Worm (Caenorhabditis elegans): Measurements from ENCODE around the gene T25E4.1.

Gene T25E4.1

DNA sequence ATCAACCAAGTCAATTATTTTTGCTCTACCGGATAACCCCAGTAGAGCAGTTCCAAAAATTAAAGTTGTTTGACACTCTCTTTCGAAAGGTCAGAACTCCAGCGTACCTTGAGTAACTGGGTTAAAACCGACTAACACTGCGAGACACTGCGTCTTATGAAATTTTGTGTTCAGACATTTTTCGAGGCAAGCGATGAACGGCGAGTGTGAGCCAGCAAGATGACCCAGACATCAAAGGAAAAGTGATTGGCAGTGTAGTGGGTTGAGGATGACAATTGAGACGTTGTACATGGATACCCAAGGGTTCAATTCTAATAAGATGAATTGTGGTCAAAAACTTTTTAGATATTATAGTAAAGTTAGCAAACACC is 34.0 kb upstream of the T25E4.1 start (continued):
- peak; percentile 80 for TF ChIP-seq dmd-6 (GFP tag; IDR thresholded peaks at IDR 0.05)
- TF ChIP-seq ces-1 (GFP tag; optimal IDR thresholded peaks at IDR 0.05) = no peak
- TF ChIP-seq unc-130 (GFP tag; optimal IDR thresholded peaks at IDR 0.05) = no peak
- TF ChIP-seq gei-8 (GFP tag; optimal IDR thresholded peaks at IDR 0.05) = no peak
- peak; percentile 62; the same call in 1 of the 2 replicates for TF ChIP-seq dmd-9 (GFP tag; IDR thresholded peaks at IDR 0.05)
- TF ChIP-seq nhr-76 (tag; optimal IDR thresholded peaks at IDR 0.05) = no peak
- TF ChIP-seq F26F4.8 (GFP tag; conservative IDR thresholded peaks at IDR 0.05) = no peak
- 0 out of 2 replicates have a peak, but pooled peaks have one; percentile 17 for TF ChIP-seq ctbp-1 (GFP tag; IDR thresholded peaks at IDR 0.05)
- TF ChIP-seq dmd-8 (GFP tag; IDR thresholded peaks at IDR 0.05) = 0 out of 2 replicates have a peak, but pooled peaks have one; percentile 4
- TF ChIP-seq nhr-28 (tag; optimal IDR thresholded peaks at IDR 0.05) = peak; percentile 71
- TF ChIP-seq mep-1 (tag; optimal IDR thresholded peaks at IDR 0.05) = peak; percentile 76
- no peak for TF ChIP-seq spr-3 (GFP tag; optimal IDR thresholded peaks at IDR 0.05)
- no peak for TF ChIP-seq nhr-25 (tag; optimal IDR thresholded peaks at IDR 0.05; ENCODE audit: borderline replicate concordance, insufficient read depth)
- no peak for TF ChIP-seq Y48G9A.11 (GFP tag; IDR thresholded peaks at IDR 0.05)
- no peak for TF ChIP-seq lin-29 (GFP tag; IDR thresholded peaks at IDR 0.05)
- TF ChIP-seq nhr-41 (GFP tag; IDR thresholded peaks at IDR 0.05) = peak; percentile 46; the same call in 1 of the 2 replicates
- no peak for TF ChIP-seq mxl-3 (GFP tag; optimal IDR thresholded peaks at IDR 0.05)
- TF ChIP-seq lin-15B (tag; optimal IDR thresholded peaks at IDR 0.05) = no peak
- peak; percentile 15 for TF ChIP-seq nhr-77 (tag; optimal IDR thresholded peaks at IDR 0.05)
- TF ChIP-seq mes-2 (tag; optimal IDR thresholded peaks at IDR 0.05; ENCODE audit: poor library complexity, severe bottlenecking) = peak; percentile 81
- no peak for TF ChIP-seq F49E8.2 (tag; optimal IDR thresholded peaks at IDR 0.05; ENCODE audit: borderline replicate concordance)
- no peak for TF ChIP-seq nhr-48 (tag; optimal IDR thresholded peaks at IDR 0.05)
- TF ChIP-seq tag-97 (GFP tag; IDR thresholded peaks at IDR 0.05) = no peak
- peak; percentile 62 for TF ChIP-seq nhr-11 (tag; optimal IDR thresholded peaks at IDR 0.05)
- peak in 1 of 2 experiments; percentile 45 for TF ChIP-seq mdl-1 (tag; optimal IDR thresholded peaks at IDR 0.05)
- TF ChIP-seq ceh-62 (tag; optimal IDR thresholded peaks at IDR 0.05) = no peak
- TF ChIP-seq ztf-7 (tag; optimal IDR thresholded peaks at IDR 0.05) = no peak
- TF ChIP-seq Y75B8A.6 (GFP tag; IDR thresholded peaks at IDR 0.05) = no peak
- TF ChIP-seq dpl-1 (GFP tag; optimal IDR thresholded peaks at IDR 0.05) = peak; percentile 57
- no peak for TF ChIP-seq zfp-3 (GFP tag; conservative IDR thresholded peaks at IDR 0.05)
- no peak for TF ChIP-seq R02D3.7 (tag; optimal IDR thresholded peaks at IDR 0.05)

DNA sequence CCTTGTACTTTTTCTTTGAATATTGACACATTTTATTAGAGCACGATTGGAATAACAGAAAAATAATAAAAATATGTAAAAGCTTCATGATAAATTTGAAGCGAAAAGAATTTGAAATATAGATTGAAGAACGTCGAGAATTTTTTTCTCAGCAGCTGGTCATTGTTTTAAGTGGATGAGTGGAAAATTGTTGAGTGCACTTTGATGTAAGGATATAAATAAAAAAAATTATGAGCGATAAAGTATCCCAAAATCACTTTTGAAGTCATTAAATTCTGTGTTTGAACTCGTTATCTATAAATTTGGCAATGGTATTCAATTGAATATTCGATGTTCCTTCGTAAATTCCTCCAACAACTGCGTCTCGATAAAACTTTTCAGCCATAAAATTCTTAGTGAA is 33.4 kb upstream of the T25E4.1 start, which contains the start of gene ins-13:
TSS of gene ins-13 (minus strand) at position 101 of the 400 bp plus-strand sequence.
- TF ChIP-seq lsy-2 (tag; optimal IDR thresholded peaks at IDR 0.05) (no peak), mes-2 (tag; optimal IDR thresholded peaks at IDR 0.05; ENCODE audit: poor library complexity, severe bottlenecking) (no peak), daf-16 (GFP tag; optimal IDR thresholded peaks at IDR 0.05) (no peak), daf-16 (tag; optimal IDR thresholded peaks at IDR 0.05) (no peak), nhr-41 (GFP tag; IDR thresholded peaks at IDR 0.05) (no peak), dpl-1 (GFP tag; optimal IDR thresholded peaks at IDR 0.05) (no peak), attf-4 (tag; optimal IDR thresholded peaks at IDR 0.05) (no peak), dmd-9 (GFP tag; IDR thresholded peaks at IDR 0.05) (no peak)

DNA sequence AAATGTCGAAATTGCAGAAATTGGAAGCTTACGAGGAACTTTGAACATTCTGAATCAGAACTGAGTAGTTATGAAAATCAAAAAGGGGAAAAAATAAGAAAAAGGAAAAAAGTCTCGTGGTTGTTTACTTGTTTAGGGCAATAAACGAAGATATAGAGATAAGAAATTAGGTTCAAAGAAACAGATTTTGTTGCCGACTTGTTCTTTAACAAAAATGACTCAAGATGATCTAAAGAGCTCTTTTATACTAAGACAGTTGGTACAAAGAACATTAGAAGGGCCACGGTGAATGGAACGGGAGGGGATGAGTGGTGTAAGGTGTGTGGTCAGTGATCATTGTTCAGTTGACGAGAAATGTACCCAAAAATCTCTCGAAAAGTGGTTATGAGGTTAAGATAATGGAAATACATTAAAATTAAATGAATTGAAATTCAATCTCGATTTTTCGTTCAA is 30.7 kb upstream of the T25E4.1 start, which contains the start of gene acdh-2:
TSS of gene acdh-2 (minus strand) at position 51 of the 453 bp plus-strand sequence.
- no peak for TF ChIP-seq daf-16 (GFP tag; optimal IDR thresholded peaks at IDR 0.05)
- peak; percentile 2 for TF ChIP-seq daf-16 (tag; optimal IDR thresholded peaks at IDR 0.05)
- TF ChIP-seq zfp-3 (GFP tag; conservative IDR thresholded peaks at IDR 0.05) = no peak
- TF ChIP-seq dve-1 (tag; optimal IDR thresholded peaks at IDR 0.05; ENCODE audit: insufficient read depth) = peak; percentile 7

Measured in whole organism, L4 larva.